Worm (Caenorhabditis elegans) whole organism, L4/young adult: ENCODE data around the gene szy-4.

ENCODE experiments used
- W03F9.2 ChIP-seq: fragments of 150-350 bp; optimal IDR thresholded peaks from 2 replicates; lab custom pipeline; 2014; ENCODE audit warnings: missing biosample characterization, missing genetic modification characterization
- dao-5 ChIP-seq: sonication (generic microtip); optimal IDR thresholded peaks from 2 replicates; lab custom pipeline; 2016; ENCODE audit warnings: missing genotype, missing genetic modification characterization, moderate library complexity, missing compliant biosample characterization
- him-1 ChIP-seq: sonication (generic microtip); optimal IDR thresholded peaks from 2 replicates; lab custom pipeline; 2016; ENCODE audit warnings: missing genotype, missing genetic modification reagents, missing genetic modification characterization, missing compliant biosample characterization

Gene szy-4

DNA sequence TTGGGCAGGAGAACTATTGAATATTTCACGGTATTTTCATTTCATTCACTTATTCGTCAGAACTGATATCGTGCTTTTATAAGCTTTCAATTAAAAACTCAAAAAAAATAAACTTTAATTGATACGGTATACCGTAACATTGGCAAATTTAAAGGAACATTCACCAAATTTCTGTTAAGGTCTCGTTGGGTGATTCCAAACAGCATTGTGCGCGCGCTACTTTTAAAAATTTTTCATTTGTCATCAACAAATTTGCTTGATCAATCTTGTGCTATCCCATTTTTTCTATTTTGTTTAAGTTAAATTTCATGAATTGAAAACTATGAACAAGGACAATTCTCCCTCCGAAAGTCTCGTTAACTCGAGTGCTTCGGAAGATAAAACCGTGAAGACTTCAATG, at the start of gene szy-4:
szy-4 (plus strand) TSS at position 229 of the 400 bp plus-strand sequence.
- no peak for TF ChIP-seq W03F9.2
- no peak for TF ChIP-seq him-1 (tag; lab: Kevin White, UChicago)
- TF ChIP-seq dao-5 (tag; lab: Kevin White, UChicago) = no peak

DNA sequence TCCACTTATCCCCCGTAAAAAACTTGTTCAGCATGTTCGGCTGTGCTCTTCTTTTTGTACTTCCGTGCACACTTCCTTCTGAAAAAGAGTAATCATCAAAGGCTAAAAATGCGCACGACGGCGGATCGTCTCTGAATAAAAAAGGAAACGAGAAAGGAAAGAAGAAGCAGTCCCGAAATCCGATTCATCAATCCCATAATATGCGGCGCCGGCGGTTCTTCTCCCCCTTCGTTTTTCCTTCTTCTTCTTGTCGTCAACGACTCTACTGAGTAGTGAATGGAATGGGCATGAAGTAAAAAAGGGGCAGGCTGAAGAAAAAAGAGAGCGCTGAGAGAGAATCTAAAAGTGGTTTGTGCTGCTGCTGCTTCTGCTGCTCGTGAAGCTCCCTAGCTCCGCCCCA, 49.1 kb upstream of the szy-4 start:
- TF ChIP-seq him-1 (tag; lab: Kevin White, UChicago) (no peak), dao-5 (tag; lab: Kevin White, UChicago) (no peak), W03F9.2 (no peak)

DNA sequence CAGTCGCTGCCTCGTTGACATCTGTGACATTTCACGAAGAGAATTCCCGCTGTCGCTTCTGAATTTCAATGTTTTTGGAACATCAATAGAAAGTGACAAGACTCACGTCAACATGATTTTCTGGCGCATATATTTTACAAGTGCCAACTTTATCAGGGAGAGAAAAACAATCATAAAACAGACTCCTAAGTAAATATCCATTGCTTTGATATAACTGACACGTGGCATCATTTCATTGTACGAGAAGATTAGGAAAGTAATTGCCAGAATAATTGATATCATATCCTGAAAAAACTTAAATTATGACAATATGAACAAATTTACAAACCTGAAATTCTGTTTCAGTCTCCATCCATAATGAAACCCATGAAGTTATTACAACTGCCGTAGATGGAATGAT, 40.4 kb upstream of the szy-4 start:
- TF ChIP-seq him-1 (tag; lab: Kevin White, UChicago) (no peak), dao-5 (tag; lab: Kevin White, UChicago) (no peak), W03F9.2 (no peak)

DNA sequence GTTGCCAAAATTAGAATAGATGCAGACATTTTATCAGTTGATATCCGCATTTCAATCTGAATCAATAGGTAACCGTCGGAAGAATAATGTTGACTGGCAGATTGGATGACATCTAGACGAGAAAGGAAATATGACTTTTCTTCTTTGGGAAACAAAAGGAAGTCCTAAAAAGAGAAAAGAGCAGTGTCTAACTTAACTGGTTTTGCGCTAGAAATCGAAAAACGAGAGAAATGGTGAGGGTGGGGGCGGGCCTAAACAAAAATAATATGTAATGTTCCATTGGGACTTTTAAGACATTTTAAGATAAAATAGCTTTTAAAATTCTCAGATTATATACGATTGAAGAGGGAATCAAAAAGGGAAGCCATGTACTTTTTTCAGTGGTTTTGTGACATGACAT, 37.5 kb upstream of the szy-4 start, which contains the start of gene exp-1:
exp-1 (minus strand) TSS at position 101 of the 400 bp plus-strand sequence.
- no peak for TF ChIP-seq W03F9.2
- no peak for TF ChIP-seq dao-5 (tag; lab: Kevin White, UChicago)
- TF ChIP-seq him-1 (tag; lab: Kevin White, UChicago) = no peak

DNA sequence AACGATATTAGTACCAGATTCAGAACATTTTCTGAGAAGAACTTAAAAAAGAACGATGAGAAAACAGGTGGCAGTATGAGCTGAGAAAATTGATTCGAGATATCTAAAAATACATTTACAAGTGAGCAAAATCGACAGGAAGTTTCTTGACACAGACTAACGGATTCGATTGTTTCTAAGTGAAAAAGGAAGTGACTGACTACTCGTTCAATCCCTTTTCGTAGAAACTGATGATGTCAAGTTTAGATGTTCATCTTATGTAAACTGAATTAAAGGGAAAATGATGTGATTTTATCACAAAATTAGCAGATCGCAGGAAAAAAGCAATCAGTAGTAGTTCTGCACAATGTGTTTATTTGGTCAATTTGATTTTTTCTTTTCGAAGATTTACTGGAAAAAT, 33.3 kb upstream of the szy-4 start:
- TF ChIP-seq him-1 (tag; lab: Kevin White, UChicago) = no peak
- no peak for TF ChIP-seq W03F9.2
- TF ChIP-seq dao-5 (tag; lab: Kevin White, UChicago) = no peak

DNA sequence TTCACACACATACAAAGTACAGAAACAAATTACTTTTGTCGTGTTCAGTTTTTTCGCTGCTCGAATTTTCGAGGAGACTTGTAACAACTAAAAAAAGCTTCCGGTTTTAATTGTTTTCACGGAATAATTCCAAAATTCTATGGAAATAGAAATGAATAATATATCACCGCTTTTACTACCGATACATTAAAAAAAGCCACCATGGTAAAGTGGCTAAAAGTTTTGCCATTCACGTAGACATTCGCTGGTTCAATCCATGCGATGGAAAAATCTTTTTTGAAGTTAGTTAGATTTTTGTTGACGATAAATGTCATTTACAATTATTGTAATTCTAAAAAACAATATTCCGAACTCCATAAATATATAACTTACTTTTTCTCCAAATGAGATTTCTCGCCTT, 29.8 kb upstream of the szy-4 start:
- no peak for TF ChIP-seq dao-5 (tag; lab: Kevin White, UChicago)
- no peak for TF ChIP-seq him-1 (tag; lab: Kevin White, UChicago)

DNA sequence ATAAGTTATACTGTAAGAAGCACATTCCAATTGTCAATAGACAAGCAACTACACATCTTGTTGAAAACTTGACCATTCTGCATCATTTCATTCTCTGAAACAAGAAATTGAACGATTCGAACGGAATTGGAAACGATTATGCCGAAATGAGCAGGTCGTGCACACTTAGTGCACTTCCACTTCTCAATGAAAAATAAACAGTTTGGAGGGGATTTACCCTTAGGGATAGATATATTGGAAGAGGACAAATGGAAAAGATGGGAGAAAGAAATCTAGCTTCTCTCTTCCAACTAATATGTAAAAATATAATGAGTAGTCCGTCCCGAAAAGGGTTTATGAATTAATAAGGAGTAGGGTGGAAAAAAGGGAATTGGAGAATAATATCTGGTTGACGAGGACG, 29.3 kb upstream of the szy-4 start, which contains the start of gene hst-3.1:
hst-3.1 (minus strand) TSS at position 101 of the 400 bp plus-strand sequence.
- TF ChIP-seq W03F9.2 (no peak), dao-5 (tag; lab: Kevin White, UChicago) (no peak), him-1 (tag; lab: Kevin White, UChicago) (no peak)

DNA sequence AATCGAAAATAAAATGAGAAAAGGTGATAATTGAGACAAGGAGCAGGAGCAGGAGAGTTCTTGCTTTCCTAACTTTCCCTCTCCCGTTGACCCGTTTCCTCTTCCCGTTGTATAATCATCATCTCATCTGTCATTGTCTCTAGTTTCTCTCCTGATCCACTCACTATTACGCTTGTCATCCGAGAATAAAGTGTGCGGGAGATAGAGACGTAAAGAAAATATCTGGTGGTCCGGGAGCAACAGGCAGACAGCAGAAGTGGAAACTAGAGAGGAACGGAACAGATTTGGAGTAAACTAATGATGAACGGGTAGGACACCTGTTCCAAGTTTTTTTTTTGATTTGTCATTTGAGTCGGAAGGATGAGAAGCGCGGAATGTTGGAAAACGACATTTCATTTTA, 28.3 kb upstream of the szy-4 start:
- TF ChIP-seq dao-5 (tag; lab: Kevin White, UChicago) (no peak), him-1 (tag; lab: Kevin White, UChicago) (no peak), W03F9.2 (no peak)

DNA sequence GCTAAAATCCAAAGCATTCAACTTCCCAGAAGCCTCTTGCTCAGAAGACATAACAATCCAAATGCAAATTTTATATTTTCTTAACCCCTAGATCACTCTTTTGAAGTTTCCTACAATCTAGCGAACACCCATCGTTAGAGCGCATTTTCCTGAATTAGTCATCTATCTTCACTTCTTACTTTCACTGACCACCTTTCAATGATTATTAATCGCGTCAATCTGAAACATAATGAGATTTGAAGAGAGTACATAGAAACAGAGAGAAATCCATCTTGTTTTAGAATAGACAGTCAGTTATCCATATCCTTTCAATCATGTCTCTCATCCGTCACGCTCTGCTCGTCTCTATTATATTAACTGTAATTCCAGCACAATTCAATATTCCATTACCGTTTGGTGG, 27.3 kb upstream of the szy-4 start, which contains the start of gene F40H3.3:
F40H3.3 (plus strand) TSS at position 280 of the 400 bp plus-strand sequence.
- TF ChIP-seq W03F9.2 (no peak), dao-5 (tag; lab: Kevin White, UChicago) (no peak), him-1 (tag; lab: Kevin White, UChicago) (no peak)

DNA sequence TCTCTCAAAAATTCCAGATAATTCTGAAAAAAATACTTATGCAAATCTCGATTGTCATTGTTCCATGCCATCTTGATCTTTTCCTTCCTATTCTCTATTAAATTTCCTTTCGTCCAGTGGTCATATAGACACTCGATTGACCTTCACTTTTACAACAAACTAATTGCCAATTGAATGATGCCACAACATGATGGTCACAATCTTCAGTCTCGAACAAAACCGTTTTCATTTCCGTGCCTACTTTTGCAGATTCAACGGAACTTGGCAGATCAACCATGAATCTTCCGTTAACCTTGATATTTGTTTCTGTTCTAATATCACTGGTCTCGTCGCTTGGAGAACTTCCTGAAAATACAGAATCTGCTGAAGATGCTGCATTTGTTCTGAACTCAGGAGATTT, 25.1 kb upstream of the szy-4 start, which contains the start of gene F40H3.2:
F40H3.2 (plus strand) TSS at position 250 of the 400 bp plus-strand sequence.
- TF ChIP-seq him-1 (tag; lab: Kevin White, UChicago) = no peak
- TF ChIP-seq W03F9.2 = no peak
- no peak for TF ChIP-seq dao-5 (tag; lab: Kevin White, UChicago)

DNA sequence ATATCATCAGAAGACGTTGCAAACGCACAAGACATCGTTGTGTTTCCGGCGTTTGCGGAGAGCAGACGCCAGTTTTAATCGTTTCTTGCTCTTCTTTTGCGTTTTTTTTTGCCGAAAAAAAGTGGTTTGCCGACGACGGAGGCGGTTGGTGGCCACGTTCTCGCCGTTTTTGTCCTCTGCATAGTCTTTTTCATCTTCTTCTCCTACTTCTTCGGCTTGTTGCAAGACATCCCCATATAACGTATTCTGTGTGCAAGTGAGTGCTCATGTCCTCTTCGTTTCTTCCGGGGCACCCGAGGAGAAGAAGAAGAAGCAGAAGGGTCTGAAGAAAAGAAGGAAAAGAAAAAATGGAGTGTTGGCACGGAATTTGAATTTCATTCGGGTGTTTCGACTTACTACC, 23.5 kb upstream of the szy-4 start:
- TF ChIP-seq him-1 (tag; lab: Kevin White, UChicago) = peak; percentile 13
- TF ChIP-seq W03F9.2 = no peak

DNA sequence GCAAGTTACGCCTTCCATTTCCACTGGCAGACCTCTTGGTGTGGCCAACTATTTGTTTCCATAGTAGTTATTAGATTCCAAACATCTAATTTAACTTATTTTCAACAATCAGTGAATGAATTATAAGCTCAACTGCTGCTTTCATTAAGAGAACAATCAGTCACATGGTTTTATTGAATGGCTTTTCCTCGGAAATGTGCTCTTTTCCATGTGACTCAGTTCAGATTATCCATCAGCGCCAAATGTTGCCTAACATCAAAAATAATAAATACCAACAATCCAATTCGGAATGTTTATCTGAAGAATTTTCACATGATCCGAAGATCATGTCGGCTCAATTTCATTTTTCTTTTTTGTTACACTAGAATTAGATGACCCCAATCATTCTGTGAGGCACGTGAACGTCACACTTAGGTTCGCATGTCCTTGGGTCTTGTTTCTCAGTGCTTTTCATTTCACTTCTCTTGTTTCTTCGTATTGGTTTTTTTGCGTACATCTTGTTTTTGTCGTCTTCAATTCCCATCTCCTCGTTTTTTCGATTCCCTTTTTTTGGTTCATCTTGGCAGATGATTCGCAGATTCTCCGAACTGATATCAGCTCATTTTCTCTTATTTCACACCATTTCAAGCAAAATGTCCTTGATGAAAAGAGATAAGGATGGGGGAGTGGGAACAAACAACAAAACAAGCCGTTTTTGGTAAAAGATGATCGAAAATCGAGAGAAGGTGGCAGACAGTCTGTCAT, 22.2 kb upstream of the szy-4 start:
- no peak for TF ChIP-seq W03F9.2
- TF ChIP-seq dao-5 (tag; lab: Kevin White, UChicago) = no peak
- no peak for TF ChIP-seq him-1 (tag; lab: Kevin White, UChicago)

DNA sequence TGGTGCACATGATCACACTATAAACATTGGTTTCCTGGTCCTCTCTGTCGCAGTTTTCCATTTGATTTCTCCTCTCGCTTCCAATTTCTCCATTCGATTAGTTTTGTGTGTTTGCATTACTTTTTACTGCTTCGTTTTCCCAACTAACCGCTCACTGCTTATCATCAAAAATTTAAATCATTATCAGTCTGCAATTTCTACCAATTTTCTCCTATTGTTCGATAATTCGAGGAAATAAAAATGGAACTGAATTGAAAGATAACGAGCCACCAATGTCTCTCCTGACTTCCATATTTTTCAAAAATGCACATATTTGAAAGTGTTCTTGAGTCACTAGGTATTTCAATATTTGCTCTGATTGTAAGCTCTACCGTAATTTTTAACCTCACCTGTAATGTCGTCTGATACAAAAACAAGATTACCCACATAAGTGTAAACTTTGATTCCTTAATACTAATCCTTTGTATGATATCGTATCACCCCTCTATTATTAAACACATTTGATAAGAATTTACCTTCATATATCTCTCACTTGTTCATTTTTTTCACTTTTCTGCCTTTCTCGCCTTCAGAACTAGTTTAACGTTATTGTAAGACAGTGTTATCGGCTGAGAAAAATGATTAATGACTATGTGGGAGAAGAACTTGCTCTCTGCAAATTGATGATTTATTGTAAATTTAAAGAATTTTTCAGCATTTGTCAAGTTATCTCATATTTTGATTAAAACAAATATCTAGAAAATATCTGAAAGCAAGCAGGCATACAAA, 20.3 kb upstream of the szy-4 start:
- TF ChIP-seq him-1 (tag; lab: Kevin White, UChicago) (no peak), dao-5 (tag; lab: Kevin White, UChicago) (no peak), W03F9.2 (no peak)

DNA sequence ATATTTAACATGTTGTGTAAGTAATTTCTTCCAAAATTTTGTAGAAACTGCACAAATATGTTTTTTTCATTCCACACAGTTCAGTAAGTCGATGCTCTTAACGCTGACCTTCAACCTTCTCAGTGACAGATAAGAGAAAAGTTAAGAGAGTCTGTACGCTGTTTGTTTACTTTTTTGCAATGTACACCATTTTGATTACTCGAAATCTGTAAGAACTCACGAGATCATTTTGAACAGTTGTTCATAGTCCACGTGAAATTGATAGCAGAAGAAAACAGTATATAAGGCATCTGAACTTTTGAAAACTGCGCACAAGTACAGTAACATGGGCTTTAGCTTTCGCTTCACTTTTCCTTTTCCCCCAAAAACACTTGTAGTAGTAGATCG, 19.8 kb upstream of the szy-4 start:
- no peak for TF ChIP-seq W03F9.2
- TF ChIP-seq him-1 (tag; lab: Kevin White, UChicago) = no peak
- TF ChIP-seq dao-5 (tag; lab: Kevin White, UChicago) = no peak
